Fruit fly (Drosophila melanogaster) whole organism, pupa: ENCODE data around the gene dsh.

Experiments
- CG10348 ChIP-seq: fragments of 200-800 bp; sonication (Bioruptor generic); IDR thresholded peaks from 2 replicates; pipeline ENCODE4 v1.3.6; 2022; ENCODE audit warnings: missing biosample characterization, missing genetic modification characterization
- CG12605 ChIP-seq: fragments of 200-800 bp; sonication (Bioruptor generic); IDR thresholded peaks from 2 replicates; pipeline ENCODE4 v1.3.6; 2022; ENCODE audit warnings: missing biosample characterization, missing genetic modification characterization
- CG13204 ChIP-seq: fragments of 200-800 bp; sonication (Bioruptor generic); optimal IDR thresholded peaks from 2 replicates; lab custom pipeline; 2018; ENCODE audit warnings: missing biosample characterization, mild to moderate bottlenecking, missing genetic modification characterization, moderate library complexity
- CG17806 ChIP-seq: fragments of 200-800 bp; sonication (Bioruptor generic); optimal IDR thresholded peaks from 2 replicates; lab custom pipeline; 2018; ENCODE audit warnings: missing biosample characterization, mild to moderate bottlenecking, missing genetic modification characterization, moderate library complexity
- CG34367 ChIP-seq: fragments of 200-800 bp; sonication (Bioruptor generic); optimal IDR thresholded peaks from 2 replicates; lab custom pipeline; 2018; ENCODE audit warnings: missing biosample characterization, mild to moderate bottlenecking, missing genetic modification characterization
- CG8301 ChIP-seq: fragments of 200-800 bp; sonication (Bioruptor generic); optimal IDR thresholded peaks from 2 replicates; lab custom pipeline; 2018; ENCODE audit warnings: missing biosample characterization, mild to moderate bottlenecking, missing genetic modification characterization
- CG9948 ChIP-seq: fragments of 200-800 bp; sonication (Bioruptor generic); optimal IDR thresholded peaks from 2 replicates; lab custom pipeline; 2018; ENCODE audit warnings: missing biosample characterization, mild to moderate bottlenecking, missing genetic modification characterization, moderate library complexity
- D1 ChIP-seq: fragments of 200-800 bp; sonication (Bioruptor generic); optimal IDR thresholded peaks from 2 replicates; lab custom pipeline; 2018; ENCODE audit warnings: missing biosample characterization, mild to moderate bottlenecking, missing genetic modification characterization, moderate library complexity
- EcR ChIP-seq: fragments of 200-800 bp; sonication (Bioruptor generic); optimal IDR thresholded peaks from 3 replicates; lab custom pipeline; 2019; ENCODE audit warnings: missing biosample characterization, missing genetic modification characterization, mild to moderate bottlenecking, moderate library complexity, missing genetic modification reagents
- Ets98B ChIP-seq: fragments of 200-800 bp; sonication (Bioruptor generic); IDR thresholded peaks from 2 replicates; pipeline ENCODE4 v1.3.6; 2022; ENCODE audit warnings: missing biosample characterization, missing genetic modification characterization
- fd96Ca ChIP-seq: fragments of 200-800 bp; sonication (Bioruptor generic); IDR thresholded peaks from 3 replicates; pipeline ENCODE4 v1.3.6; 2022; ENCODE audit warnings: missing biosample characterization, missing genetic modification characterization
- gl ChIP-seq: fragments of 200-800 bp; sonication (Bioruptor generic); optimal IDR thresholded peaks from 2 replicates; lab custom pipeline; 2018; ENCODE audit warnings: missing biosample characterization, mild to moderate bottlenecking, missing genetic modification characterization
- rn ChIP-seq: fragments of 200-800 bp; sonication (Bioruptor generic); IDR thresholded peaks from 2 replicates; pipeline ENCODE4 v1.3.6; 2022; ENCODE audit warnings: missing biosample characterization, missing genetic modification characterization

dm6 chrX:11319916-11320315 is 35.8 kb upstream of the dsh start:
- no peak for TF ChIP-seq CG9948 (tag; lab: Kevin White, UChicago)
- no peak for TF ChIP-seq EcR (GFP tag; lab: Kevin White, UChicago)
- no peak for TF ChIP-seq CG34367 (tag; lab: Kevin White, UChicago)
- TF ChIP-seq CG17806 (tag; lab: Kevin White, UChicago): no peak
- TF ChIP-seq CG13204 (GFP tag; lab: Kevin White, UChicago): no peak
- TF ChIP-seq D1 (tag; lab: Kevin White, UChicago): no peak
- no peak for TF ChIP-seq CG10348 (GFP tag; lab: Robert Waterston, UW)
- TF ChIP-seq Ets98B (GFP tag; lab: Robert Waterston, UW): no peak
- no peak for TF ChIP-seq gl (tag; lab: Kevin White, UChicago)
- no peak for TF ChIP-seq CG8301 (tag; lab: Kevin White, UChicago)
- no peak for TF ChIP-seq rn
- no peak for TF ChIP-seq CG12605 (GFP tag; lab: Robert Waterston, UW)
- no peak for TF ChIP-seq fd96Ca (GFP tag; lab: Robert Waterston, UW)
